Worm (Caenorhabditis elegans) whole organism, midembryonic: ENCODE data around the gene bpl-1.

Experiments used
- flt-1 ChIP-seq: fragments of 200-800 bp; sonication (Bioruptor generic); IDR thresholded peaks from 2 replicates; pipeline ENCODE4 v1.3.6; 2022; ENCODE audit warnings: missing genetic modification characterization, missing compliant biosample characterization
- ref-1 ChIP-seq: fragments of 200-800 bp; sonication (Bioruptor generic); conservative IDR thresholded peaks from 2 replicates; pipeline ENCODE4 v1.3.6; 2022; ENCODE audit warnings: missing genetic modification reagents, missing genetic modification characterization, missing compliant biosample characterization
- tab-1 ChIP-seq: fragments of 200-800 bp; sonication (Bioruptor generic); IDR thresholded peaks from 2 replicates; pipeline ENCODE4 v1.3.6; 2022; ENCODE audit warnings: missing genetic modification characterization, missing compliant biosample characterization
- ztf-23 ChIP-seq: fragments of 200-800 bp; sonication (Bioruptor generic); IDR thresholded peaks from 2 replicates; pipeline ENCODE4 v1.3.6; 2022; ENCODE audit warnings: missing genetic modification reagents, missing genetic modification characterization, missing compliant biosample characterization

DNA sequence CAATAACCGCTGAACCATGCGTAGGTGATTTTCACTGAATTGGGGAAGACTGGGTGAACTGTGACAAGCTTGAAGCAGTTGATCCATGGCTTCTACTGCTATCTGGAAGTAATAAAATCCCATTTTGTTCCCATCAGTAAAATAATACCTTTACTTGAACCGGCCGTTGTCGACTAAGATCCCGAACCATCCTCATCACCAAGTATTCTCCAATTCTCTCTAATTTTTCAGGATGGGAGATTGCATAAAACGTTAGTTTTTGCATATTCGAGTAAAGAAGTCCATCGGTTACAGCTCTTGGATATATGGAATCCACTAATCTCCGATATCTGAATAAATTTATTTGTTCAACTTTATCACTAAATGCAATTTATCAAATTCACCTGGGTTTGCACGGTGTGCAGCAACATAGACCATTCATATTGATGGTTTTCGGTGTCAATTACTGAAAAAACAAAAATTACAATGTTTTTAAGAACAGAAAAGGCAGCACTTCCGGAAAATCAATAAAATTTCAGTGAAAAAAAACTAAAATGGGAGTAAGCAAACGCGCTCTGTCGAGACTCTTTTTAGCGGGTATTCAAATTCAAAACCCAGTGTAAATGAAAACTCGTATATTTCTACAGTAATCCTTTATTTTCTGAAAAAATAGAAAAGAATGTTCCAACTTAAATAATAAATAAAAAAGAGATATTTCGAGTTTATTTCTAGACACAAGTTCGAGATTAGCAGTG, 46.8 kb downstream of the bpl-1 start, which contains the start of gene efr-3:
- TF ChIP-seq flt-1 (GFP tag; lab: Robert Waterston, UW) (no peak), ref-1 (GFP tag; lab: Robert Waterston, UW) (no peak), tab-1 (no peak), ztf-23 (GFP tag; lab: Robert Waterston, UW) (no peak)
